Fruit fly (Drosophila melanogaster): ENCODE data around the gene Cmpk.
A peak's percentile ranks its signal among the peaks of the same experiment; 100 is the strongest.

Gene Cmpk

dm6 chr3R:26014262-26014833 lies 40.9 kb downstream of the Cmpk start, which contains the start of gene Kaz-m1 (continued):
- peak; percentile 33 for TF ChIP-seq CG1529 (GFP tag; optimal IDR thresholded peaks at IDR 0.05)
- TF ChIP-seq ham (GFP tag; IDR thresholded peaks at IDR 0.05) = no peak
- no peak for TF ChIP-seq Hand (GFP tag; optimal IDR thresholded peaks at IDR 0.05)
- no peak for TF ChIP-seq BEAF-32 (GFP tag; optimal IDR thresholded peaks at IDR 0.05)
- TF ChIP-seq CG15269 (tag; optimal IDR thresholded peaks at IDR 0.05) = peak; percentile 66
- no peak for TF ChIP-seq fd102C (GFP tag; optimal IDR thresholded peaks at IDR 0.05)
- peak; percentile 53; the same call in 1 of the 2 replicates for TF ChIP-seq vvl (GFP tag; IDR thresholded peaks at IDR 0.05)
- TF ChIP-seq tll (GFP tag; optimal IDR thresholded peaks at IDR 0.05) = no peak
- TF ChIP-seq Scr (GFP tag; IDR thresholded peaks at IDR 0.05; ENCODE audit: partially characterized antibody) = no peak
- TF ChIP-seq CG10267 (tag; optimal IDR thresholded peaks at IDR 0.05) = peak; percentile 66
- peak; percentile 61 for TF ChIP-seq CG30403 (GFP tag; optimal IDR thresholded peaks at IDR 0.05)
- TF ChIP-seq CG10979 (tag; optimal IDR thresholded peaks at IDR 0.05) = peak; percentile 79
- TF ChIP-seq sc (optimal IDR thresholded peaks at IDR 0.05) = no peak
- peak; percentile 6 for TF ChIP-seq sc (GFP tag; optimal IDR thresholded peaks at IDR 0.05)
- TF ChIP-seq Vsx1 (GFP tag; optimal IDR thresholded peaks at IDR 0.05) = no peak
- peak in 1 of 2 experiments; percentile 31 for TF ChIP-seq dpn (GFP tag; optimal IDR thresholded peaks at IDR 0.05)
- peak; percentile 44 for TF ChIP-seq CG9727 (GFP tag; optimal IDR thresholded peaks at IDR 0.05)
- TF ChIP-seq PHDP (tag; optimal IDR thresholded peaks at IDR 0.05) = peak; percentile 69
- no peak for TF ChIP-seq ftz-f1 (GFP tag; optimal IDR thresholded peaks at IDR 0.05)
- peak; percentile 59 for TF ChIP-seq tap (tag; optimal IDR thresholded peaks at IDR 0.05)
- TF ChIP-seq CG10321 (GFP tag; IDR thresholded peaks at IDR 0.05) = no peak
- TF ChIP-seq CG17612 (GFP tag; IDR thresholded peaks at IDR 0.05) = no peak
- no peak for TF ChIP-seq eve (GFP tag; optimal IDR thresholded peaks at IDR 0.05)
- TF ChIP-seq CG9609 (GFP tag; optimal IDR thresholded peaks at IDR 0.05) = no peak
- TF ChIP-seq CG15479 (GFP tag; optimal IDR thresholded peaks at IDR 0.05) = no peak
- TF ChIP-seq E2f2 (GFP tag; IDR thresholded peaks at IDR 0.05) = no peak
- TF ChIP-seq Lpt (GFP tag; optimal IDR thresholded peaks at IDR 0.05) = no peak
- peak; percentile 57 for TF ChIP-seq GATAe (GFP tag; conservative IDR thresholded peaks at IDR 0.05)
- TF ChIP-seq Dfd (GFP tag; optimal IDR thresholded peaks at IDR 0.05) = no peak
- TF ChIP-seq B-H2 (GFP tag; optimal IDR thresholded peaks at IDR 0.05) = peak; percentile 6
- TF ChIP-seq HLH3B (GFP tag; IDR thresholded peaks at IDR 0.05) = no peak; the same call in 1 of the 2 replicates
- peak; percentile 37; the same call in 1 of the 2 replicates for TF ChIP-seq CG9932 (GFP tag; IDR thresholded peaks at IDR 0.05)
- TF ChIP-seq phol (tag; optimal IDR thresholded peaks at IDR 0.05) = peak; percentile 73
- no peak for TF ChIP-seq fu2 (GFP tag; optimal IDR thresholded peaks at IDR 0.05)
- TF ChIP-seq Abd-B (GFP tag; optimal IDR thresholded peaks at IDR 0.05) = no peak
- peak in 1 of 2 experiments; percentile 78 for TF ChIP-seq bsh (GFP tag; optimal IDR thresholded peaks at IDR 0.05)
- TF ChIP-seq CG2678 (tag; optimal IDR thresholded peaks at IDR 0.05) = peak; percentile 81
- no peak for TF ChIP-seq Antp (GFP tag; optimal IDR thresholded peaks at IDR 0.05)
- no peak for TF ChIP-seq slou (GFP tag; optimal IDR thresholded peaks at IDR 0.05)
- TF ChIP-seq CG4617 (GFP tag; optimal IDR thresholded peaks at IDR 0.05; ENCODE audit: borderline replicate concordance) = no peak
- TF ChIP-seq az2 (GFP tag; optimal IDR thresholded peaks at IDR 0.05) = peak; percentile 19
- TF ChIP-seq insv (GFP tag; optimal IDR thresholded peaks at IDR 0.05) = peak in 1 of 2 experiments; percentile 2
- TF ChIP-seq Rfx (GFP tag; IDR thresholded peaks at IDR 0.05) = peak; percentile 42; the same call in 1 of the 2 replicates
- no peak for TF ChIP-seq p53 (GFP tag; optimal IDR thresholded peaks at IDR 0.05)
- no peak for TF ChIP-seq D (optimal IDR thresholded peaks at IDR 0.05)
- TF ChIP-seq D (GFP tag; optimal IDR thresholded peaks at IDR 0.05) = peak; percentile 17
- TF ChIP-seq NK7.1 (GFP tag; optimal IDR thresholded peaks at IDR 0.05) = no peak
- TF ChIP-seq CG13296 (GFP tag; optimal IDR thresholded peaks at IDR 0.05) = peak; percentile 12
- TF ChIP-seq kah (GFP tag; optimal IDR thresholded peaks at IDR 0.05) = peak; percentile 18
- TF ChIP-seq CoRest (tag; optimal IDR thresholded peaks at IDR 0.05) = peak; percentile 77

All from whole organism, embryonic.